Fruit fly (Drosophila melanogaster) ovary, adult (tissue): ENCODE results near the gene dgt2.
A peak's percentile ranks its signal among the peaks of the same experiment; 100 is the strongest.

ENCODE experiments used
- CG17801 ChIP-seq: fragments of 200-800 bp; optimal IDR thresholded peaks from 2 replicates; lab custom pipeline; 2019; ENCODE audit warnings: missing biosample characterization, mild to moderate bottlenecking, missing genetic modification characterization, moderate library complexity; ENCODE audit not compliant: partially characterized antibody

Gene dgt2

DNA sequence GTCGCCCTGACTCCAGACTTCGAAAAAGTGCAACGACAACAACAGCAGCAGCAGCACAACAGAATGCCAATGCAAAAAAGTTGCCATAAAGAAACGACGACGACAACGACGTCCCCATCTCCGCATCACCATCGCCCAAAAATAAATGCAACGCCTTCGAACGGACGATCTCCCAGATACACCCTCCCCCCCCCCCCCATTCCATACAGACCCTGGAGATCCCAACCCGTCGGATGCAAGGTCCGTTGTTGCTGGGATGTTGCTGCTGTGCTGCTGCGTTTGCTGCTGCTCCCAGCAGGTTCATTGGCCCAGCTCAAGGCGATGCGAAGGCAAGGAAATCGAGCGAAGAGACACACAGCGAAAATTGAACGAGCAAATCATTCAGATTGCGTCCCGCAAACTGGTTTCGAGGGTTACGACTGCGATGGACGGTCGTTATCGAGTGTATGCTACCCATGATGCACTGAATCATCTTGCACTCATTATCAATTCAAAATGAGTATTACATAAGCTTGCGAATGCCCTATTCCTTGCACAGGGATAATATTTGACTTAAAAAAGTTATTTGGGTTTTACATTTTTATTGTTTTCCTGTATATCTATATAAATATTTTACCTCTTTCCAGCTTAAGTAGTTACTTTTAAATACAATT lies 24.1 kb downstream of the dgt2 start:
- no peak for TF ChIP-seq CG17801 (GFP tag; lab: Kevin White, UChicago)

DNA sequence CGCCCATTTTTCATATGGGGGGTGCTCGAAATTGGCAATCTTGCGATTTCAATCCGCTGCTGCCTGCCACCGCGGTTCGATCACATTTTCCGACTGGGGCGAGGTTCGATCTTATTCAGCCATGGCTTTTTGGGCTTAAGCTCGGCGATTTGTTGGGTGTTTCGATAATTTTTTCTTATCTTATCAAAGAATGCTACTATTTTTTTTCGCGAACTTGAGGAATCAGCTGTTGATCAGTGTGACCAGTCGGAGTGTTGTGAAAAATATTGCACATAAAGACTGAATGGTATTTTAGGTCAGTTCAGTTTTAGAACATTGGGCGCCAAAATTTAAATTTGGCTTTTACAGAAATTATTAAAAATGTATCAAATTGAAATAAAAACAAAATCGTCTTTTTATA lies 31.0 kb downstream of the dgt2 start, which contains the start of gene Wdr81:
Wdr81 (minus strand) TSS at position 226 of the 400 bp plus-strand sequence.
- no peak for TF ChIP-seq CG17801 (GFP tag; lab: Kevin White, UChicago)

DNA sequence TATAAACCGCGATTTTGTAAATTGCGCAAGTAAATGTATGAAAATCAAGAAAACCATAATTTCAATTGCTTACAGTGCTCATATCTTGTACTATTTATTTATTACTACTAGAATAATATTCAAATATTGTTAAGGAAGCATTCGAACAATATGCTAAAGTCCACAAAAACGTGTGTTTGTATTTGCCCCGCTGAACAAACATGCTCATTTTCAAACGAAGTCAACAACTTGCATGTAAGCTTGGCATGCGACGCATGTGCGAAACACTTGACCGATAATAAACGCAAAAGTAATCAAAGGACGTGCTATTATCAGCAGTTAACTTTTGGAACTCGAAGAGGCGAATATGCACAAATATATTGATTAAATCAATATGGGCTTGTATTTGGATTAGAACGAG lies 31.5 kb downstream of the dgt2 start:
- TF ChIP-seq CG17801 (GFP tag; lab: Kevin White, UChicago), result no peak

dm6 chr2L:12024104-12024503 lies 34.4 kb downstream of the dgt2 start:
- TF ChIP-seq CG17801 (GFP tag; lab: Kevin White, UChicago), result no peak

DNA sequence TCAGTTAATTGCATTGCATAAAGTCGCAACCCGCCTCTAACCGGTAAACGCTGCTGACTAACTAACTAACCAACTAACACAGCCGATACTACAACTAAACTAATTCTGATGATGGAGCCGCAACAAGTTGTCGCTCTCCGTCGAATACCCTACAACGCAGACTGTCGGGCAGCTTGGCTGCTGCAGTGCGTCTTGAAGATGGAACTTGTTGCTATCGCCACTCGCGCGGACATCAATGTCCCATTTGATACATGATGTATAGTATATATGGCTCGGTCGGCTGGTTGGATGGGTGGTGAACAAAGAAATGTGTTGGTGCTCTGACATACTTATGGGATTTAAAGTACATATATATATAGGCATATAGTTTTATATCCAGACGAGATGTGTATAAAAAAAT lies 35.8 kb downstream of the dgt2 start:
- no peak for TF ChIP-seq CG17801 (GFP tag; lab: Kevin White, UChicago)

DNA sequence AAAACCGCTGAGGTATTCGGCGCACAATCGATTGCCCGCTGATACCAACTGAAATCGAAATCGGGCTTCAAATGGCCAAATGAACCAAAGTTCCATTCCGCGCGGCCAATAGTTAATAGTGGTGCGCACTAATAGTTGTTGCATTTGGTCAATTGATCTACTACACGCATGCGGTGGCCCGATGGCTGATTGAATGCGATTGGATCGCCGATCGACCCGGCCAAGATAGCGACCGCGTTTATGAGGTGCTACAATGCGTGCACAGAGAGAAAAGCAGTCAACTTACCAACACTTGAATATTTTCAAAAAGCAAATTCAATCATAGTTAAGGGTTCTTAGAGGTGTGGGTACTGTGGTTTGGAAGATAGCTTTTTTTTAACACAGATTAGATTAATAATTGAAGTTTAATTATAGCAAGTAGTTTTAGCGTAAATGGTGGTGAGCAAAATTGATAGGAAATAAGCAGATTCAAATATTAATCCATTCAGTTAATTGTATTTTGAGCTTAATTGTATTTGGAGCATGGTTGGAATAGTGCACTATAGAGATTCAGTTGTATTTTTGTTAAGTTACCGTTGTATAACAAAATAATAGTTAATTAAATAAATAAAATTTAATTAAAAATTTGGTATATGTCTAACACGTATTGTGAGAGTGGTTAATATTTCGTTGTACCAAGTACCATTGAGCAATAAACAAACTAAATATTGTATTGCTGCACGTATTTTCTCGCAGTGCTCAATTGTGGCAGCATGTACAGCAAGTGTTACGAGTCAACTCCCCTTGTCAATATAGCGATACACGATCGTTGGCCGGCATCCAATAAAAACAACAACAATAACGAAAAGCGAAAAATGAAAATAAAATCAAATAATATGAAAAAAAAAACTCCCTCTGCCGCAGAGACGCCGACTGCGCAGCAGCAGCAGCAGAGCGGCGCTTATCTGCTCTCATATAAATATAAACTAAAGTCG lies 37.0 kb downstream of the dgt2 start:
- TF ChIP-seq CG17801 (GFP tag; lab: Kevin White, UChicago), result peak; percentile 39

DNA sequence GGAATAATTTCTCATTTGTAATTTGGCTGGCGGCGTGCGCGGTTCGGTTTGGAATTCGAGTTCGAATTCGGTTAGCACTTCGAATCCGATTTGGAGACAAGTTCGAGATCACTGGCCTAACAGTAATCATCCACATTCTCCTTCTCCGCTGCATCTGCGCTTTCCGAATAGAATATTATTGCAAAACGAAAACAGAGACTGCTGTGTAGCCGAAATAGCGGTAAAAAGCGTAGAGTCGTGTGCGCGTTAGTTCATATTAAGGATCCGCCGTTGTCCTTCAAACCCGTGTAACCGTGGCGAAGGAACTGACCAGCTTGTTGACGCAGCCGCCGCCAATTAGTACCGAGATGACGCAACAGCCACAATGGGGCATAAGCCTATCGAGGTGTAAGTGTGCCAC lies 37.7 kb downstream of the dgt2 start, which contains the start of gene dmGlut:
dmGlut (plus strand) TSS at position 4 of the 400 bp plus-strand sequence.
- no peak for TF ChIP-seq CG17801 (GFP tag; lab: Kevin White, UChicago)

dm6 chr2L:12028102-12028501 lies 38.4 kb downstream of the dgt2 start:
- no peak for TF ChIP-seq CG17801 (GFP tag; lab: Kevin White, UChicago)

- TF ChIP-seq CG17801 (GFP tag; lab: Kevin White, UChicago), result no peak
Measured at dm6 chr2L:12028808-12029207, 39.1 kb downstream of the dgt2 start.

- no peak for TF ChIP-seq CG17801 (GFP tag; lab: Kevin White, UChicago)
Measured at dm6 chr2L:12029594-12030197, 40.0 kb downstream of the dgt2 start.

DNA sequence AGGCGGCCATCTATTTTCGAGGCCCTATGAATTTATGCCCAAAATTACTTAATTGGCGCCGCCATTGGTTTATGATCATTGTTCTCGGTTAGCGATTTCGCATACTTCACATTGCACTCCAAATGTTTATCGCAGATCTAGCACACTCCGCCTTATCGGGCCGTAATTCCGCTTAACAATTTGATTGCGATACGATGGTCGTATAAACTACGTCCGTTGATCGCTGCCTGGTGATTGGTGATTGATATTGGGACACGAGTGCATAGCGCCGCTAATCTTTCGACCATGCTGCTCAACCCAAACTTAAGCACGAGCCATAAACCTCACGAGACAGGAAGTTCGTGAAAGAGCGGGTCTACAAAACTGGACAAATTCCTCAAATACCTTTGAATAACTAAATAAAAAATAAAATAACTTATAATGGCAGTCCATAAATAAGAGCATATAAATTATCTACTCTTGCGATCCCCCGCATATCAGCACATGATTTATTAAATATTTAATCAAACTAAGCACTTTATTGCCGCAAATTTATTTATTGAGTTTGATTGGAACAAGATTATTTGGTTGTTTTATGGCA lies 40.9 kb downstream of the dgt2 start:
- no peak for TF ChIP-seq CG17801 (GFP tag; lab: Kevin White, UChicago)

dm6 chr2L:12033890-12034289 lies 44.2 kb downstream of the dgt2 start, which contains the start of gene CG18788:
CG18788 (plus strand) TSS chr2L:12034190.
- no peak for TF ChIP-seq CG17801 (GFP tag; lab: Kevin White, UChicago)

DNA sequence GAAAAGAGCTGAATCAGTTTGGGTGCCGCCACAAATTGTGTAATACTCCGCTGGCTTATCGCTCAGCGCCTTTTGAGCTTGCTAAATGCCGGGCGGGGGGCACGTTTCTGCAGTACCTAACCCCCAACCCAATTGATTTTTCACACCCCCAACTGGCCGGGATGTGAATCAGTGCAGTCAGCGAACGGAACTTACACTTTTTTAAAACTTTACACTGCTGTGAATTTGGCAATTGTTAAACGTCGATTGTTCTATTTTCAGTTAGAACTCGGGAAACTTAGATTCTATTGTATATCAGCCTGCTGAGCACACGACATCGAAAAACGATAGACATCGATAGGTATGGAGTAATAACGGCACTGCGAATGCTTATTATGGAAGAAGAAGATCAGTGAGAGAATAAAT lies 48.4 kb downstream of the dgt2 start, which contains the start of gene Tom70:
Tom70 (minus strand) TSS at position 335 of the 405 bp plus-strand sequence.
- TF ChIP-seq CG17801 (GFP tag; lab: Kevin White, UChicago), result peak; percentile 30

DNA sequence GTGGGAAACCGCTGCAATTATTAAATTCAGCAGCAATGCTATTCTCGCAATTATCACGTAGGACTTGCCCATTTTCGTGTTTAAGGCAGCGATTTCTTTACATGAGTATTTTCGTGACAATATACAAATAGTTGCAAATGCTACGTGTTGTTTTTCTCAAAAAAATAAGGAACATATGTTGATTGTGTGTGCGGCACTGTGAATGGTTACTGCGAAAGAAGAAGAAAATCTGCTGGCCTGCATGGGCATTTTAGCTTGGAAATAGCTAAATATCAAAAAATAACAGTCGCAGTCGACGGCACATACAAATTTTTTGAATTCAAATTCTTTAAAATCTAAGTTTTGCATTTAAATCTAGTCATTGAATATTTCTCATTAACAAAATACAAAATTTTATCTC lies 50.8 kb downstream of the dgt2 start, which contains the start of gene CG6766:
CG6766 (minus strand) TSS at position 180 of the 400 bp plus-strand sequence.
- peak; percentile 32 for TF ChIP-seq CG17801 (GFP tag; lab: Kevin White, UChicago)
